Worm (Caenorhabditis elegans) whole organism, L4 larva: ENCODE data around the gene zim-1.

Experiments
- egl-27 ChIP-seq: sonication (generic microtip); optimal IDR thresholded peaks from 3 replicates; lab custom pipeline; 2017; ENCODE audit warnings: missing biosample characterization, missing genetic modification reagents, missing genetic modification characterization
- spr-3 ChIP-seq: fragments of 200-800 bp; sonication (Bioruptor generic); optimal IDR thresholded peaks from 2 replicates; lab custom pipeline; 2018; ENCODE audit warnings: mild to moderate bottlenecking, missing genetic modification characterization, missing compliant biosample characterization

- no peak for TF ChIP-seq spr-3 (GFP tag; lab: Kevin White, UChicago)
- no peak for TF ChIP-seq egl-27 (tag; lab: Kevin White, UChicago)
Observed at ce11 chrIV:10602644-10603043, 55.8 kb downstream of the zim-1 start, which contains the start of gene R09H10.2.
